Worm (Caenorhabditis elegans): Measurements from ENCODE around the gene glb-27.

DNA sequence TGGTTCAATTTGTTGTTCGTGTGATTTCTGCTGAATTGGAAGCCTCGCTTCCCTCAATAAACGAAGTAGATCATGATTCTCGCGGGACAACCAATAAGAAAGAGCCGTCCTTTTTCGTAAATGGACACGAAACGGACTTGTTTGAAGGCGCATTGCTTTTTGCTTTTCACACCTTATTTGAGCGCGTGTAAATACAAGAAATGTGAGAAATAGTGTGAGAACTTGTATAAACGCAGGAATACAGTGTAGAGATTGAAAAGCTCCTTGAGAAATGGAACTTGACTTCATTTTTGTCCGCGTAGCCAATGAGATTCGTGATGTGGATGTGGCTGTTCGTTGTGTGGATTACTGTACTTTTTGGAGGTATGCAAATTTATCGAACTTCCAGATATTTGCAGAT is 35.4 kb downstream of the glb-27 start, which contains the start of gene cht-2:
- no peak for TF ChIP-seq F57A8.1 (GFP tag; optimal IDR thresholded peaks at IDR 0.05)
- no peak for TF ChIP-seq snpc-4 (GFP tag; optimal IDR thresholded peaks at IDR 0.05)
- TF ChIP-seq snpc-4 (tag; optimal IDR thresholded peaks at IDR 0.05): no peak
- TF ChIP-seq repo-1 (tag; optimal IDR thresholded peaks at IDR 0.05): no peak
- no peak for TF ChIP-seq ceh-79 (tag; optimal IDR thresholded peaks at IDR 0.05)
- no peak for TF ChIP-seq F49E8.2 (tag; optimal IDR thresholded peaks at IDR 0.05; ENCODE audit: insufficient read depth)
- no peak for TF ChIP-seq let-607 (tag; optimal IDR thresholded peaks at IDR 0.05)
